Worm (Caenorhabditis elegans): ENCODE measurements around the gene ZK1236.1.

Gene ZK1236.1

DNA sequence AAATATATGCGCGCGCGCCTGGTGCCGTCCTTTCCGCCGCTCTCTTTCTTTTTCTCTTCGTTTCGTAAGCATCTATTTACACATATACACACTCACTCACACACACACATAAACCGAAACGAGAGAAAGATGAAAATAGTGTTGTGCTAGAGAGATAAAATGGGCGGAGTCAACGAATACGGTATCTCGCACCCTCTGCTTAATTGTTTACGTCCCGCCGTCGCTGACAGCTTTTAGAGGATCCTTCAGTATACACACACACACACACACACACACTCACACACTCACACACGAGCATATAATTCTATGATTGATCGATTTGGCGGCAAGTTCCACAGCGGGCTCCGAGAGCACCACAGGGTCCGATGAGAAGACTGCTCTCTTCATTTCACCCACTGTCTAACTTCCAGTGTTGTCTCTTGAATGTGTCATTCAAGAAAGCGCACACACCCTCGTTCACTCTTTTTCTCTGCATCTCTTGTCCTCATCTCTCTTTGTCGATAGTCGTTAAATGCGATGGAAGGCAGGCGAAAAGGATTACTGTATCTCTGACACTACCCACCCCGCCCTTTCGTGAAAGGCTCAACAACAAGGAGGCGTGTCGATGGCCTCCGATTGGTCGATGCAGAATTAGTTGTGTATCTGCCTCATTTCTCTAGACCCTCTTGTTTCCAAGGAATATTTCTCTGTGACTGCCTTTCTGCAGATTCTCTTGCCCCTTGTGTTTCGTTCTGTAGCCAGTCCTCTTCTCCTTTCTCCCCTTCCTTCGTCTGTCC, 11.7 kb upstream of the ZK1236.1 start (continued):
- TF ChIP-seq ama-1 (optimal IDR thresholded peaks at IDR 0.05), result no peak
- no peak for TF ChIP-seq ama-1 (GFP tag; optimal IDR thresholded peaks at IDR 0.05)
- TF ChIP-seq hlh-12 (tag; optimal IDR thresholded peaks at IDR 0.05), result no peak
- TF ChIP-seq T07F8.4 (tag; optimal IDR thresholded peaks at IDR 0.05), result no peak
- peak; percentile 79 for TF ChIP-seq atf-7 (tag; optimal IDR thresholded peaks at IDR 0.05)
- TF ChIP-seq ztf-25 (GFP tag; IDR thresholded peaks at IDR 0.05), result no peak
- no peak for TF ChIP-seq F33H1.4 (GFP tag; IDR thresholded peaks at IDR 0.05)
- peak; percentile 54 for TF ChIP-seq gei-17 (GFP tag; optimal IDR thresholded peaks at IDR 0.05)
- TF ChIP-seq hsf-1 (GFP tag; IDR thresholded peaks at IDR 0.05), result no peak
- peak; percentile 95 for TF ChIP-seq zfh-2 (GFP tag; conservative IDR thresholded peaks at IDR 0.05)
- TF ChIP-seq ceh-40 (GFP tag; IDR thresholded peaks at IDR 0.05), result no peak
- no peak for TF ChIP-seq Y95B8A.8 (GFP tag; IDR thresholded peaks at IDR 0.05)
- TF ChIP-seq F22D6.2 (tag; optimal IDR thresholded peaks at IDR 0.05), result no peak
- 0 out of 2 replicates have a peak, but pooled peaks have one; percentile 29 for TF ChIP-seq madf-6 (GFP tag; IDR thresholded peaks at IDR 0.05)
- no peak for TF ChIP-seq F57A8.1 (GFP tag; optimal IDR thresholded peaks at IDR 0.05)
- no peak for TF ChIP-seq efl-1 (GFP tag; optimal IDR thresholded peaks at IDR 0.05)
- no peak for TF ChIP-seq zim-3 (tag; optimal IDR thresholded peaks at IDR 0.05)
- peak in 1 of 3 experiments; percentile 81 for TF ChIP-seq lin-35 (GFP tag; optimal IDR thresholded peaks at IDR 0.05)

DNA sequence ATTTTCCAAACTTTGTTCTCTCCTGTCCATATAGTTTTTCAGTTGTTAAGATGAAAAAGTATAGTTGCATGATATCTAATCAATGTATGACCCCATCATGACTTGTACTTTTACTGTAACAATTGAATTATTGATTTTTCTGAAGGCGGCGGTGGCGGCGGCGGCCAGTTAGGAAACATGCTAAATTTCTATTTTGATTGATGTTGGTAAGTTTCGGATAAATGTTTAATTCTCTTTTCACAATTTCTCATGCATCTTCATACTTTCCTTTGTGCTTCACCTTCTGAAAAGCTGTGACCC, 11.2 kb upstream of the ZK1236.1 start, which contains the start of gene sor-1:
Gene sor-1, plus strand, starts transcription at position 201 of the 300 bp plus-strand sequence.
- TF ChIP-seq ztf-6 (GFP tag; IDR thresholded peaks at IDR 0.05), result no peak
- TF ChIP-seq lag-1 (GFP tag; IDR thresholded peaks at IDR 0.05), result no peak
- TF ChIP-seq B0035.1 (tag; optimal IDR thresholded peaks at IDR 0.05), result no peak
- TF ChIP-seq B0336.3 (GFP tag; IDR thresholded peaks at IDR 0.05), result no peak
- no peak for TF ChIP-seq fkh-3 (tag; optimal IDR thresholded peaks at IDR 0.05)
- no peak for TF ChIP-seq lin-35 (GFP tag; optimal IDR thresholded peaks at IDR 0.05)
- no peak for TF ChIP-seq repo-1 (tag; optimal IDR thresholded peaks at IDR 0.05)
- no peak for TF ChIP-seq nfya-1 (tag; optimal IDR thresholded peaks at IDR 0.05; ENCODE audit: borderline replicate concordance, insufficient read depth)
- no peak for TF ChIP-seq madf-3 (GFP tag; IDR thresholded peaks at IDR 0.05)
- no peak for TF ChIP-seq zim-3 (tag; optimal IDR thresholded peaks at IDR 0.05)
- no peak for TF ChIP-seq sptf-2 (GFP tag; optimal IDR thresholded peaks at IDR 0.05)

DNA sequence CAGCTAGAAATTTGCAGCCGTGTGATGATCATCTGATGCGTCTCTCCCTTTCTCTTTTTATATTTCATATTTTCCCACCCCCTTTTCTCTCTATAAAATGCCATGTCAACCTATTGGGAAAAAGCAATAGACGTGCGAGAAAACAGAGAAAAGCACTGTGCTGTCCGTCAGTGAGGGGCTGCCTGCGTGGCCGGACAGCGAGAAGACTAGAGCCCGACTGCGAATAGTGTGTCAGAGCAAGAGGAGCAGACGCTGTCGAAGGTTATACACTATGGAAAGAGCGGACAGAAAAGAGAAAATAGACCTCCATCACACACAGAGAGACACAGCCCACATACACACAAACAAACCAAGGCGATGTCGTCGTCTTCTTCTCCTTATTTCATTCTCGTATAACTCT, 4.0 kb upstream of the ZK1236.1 start:
- TF ChIP-seq hmg-1.2 (GFP tag; IDR thresholded peaks at IDR 0.05) (peak; percentile 86), nhr-80 (tag; optimal IDR thresholded peaks at IDR 0.05) (peak; percentile 96), nhr-179 (tag; optimal IDR thresholded peaks at IDR 0.05) (no peak), nfya-2 (GFP tag; IDR thresholded peaks at IDR 0.05) (no peak), F10E7.11 (tag; optimal IDR thresholded peaks at IDR 0.05) (no peak), efl-1 (GFP tag; optimal IDR thresholded peaks at IDR 0.05) (no peak), lin-54 (GFP tag; optimal IDR thresholded peaks at IDR 0.05) (peak; percentile 43), ets-4 (GFP tag; optimal IDR thresholded peaks at IDR 0.05) (peak; percentile 68), T26A5.8 (tag; optimal IDR thresholded peaks at IDR 0.05) (no peak), atf-7 (tag; optimal IDR thresholded peaks at IDR 0.05) (peak; percentile 34), egrh-3 (GFP tag; IDR thresholded peaks at IDR 0.05) (peak; percentile 41), ekl-4 (GFP tag; IDR thresholded peaks at IDR 0.05) (peak; percentile 58; the same call in 1 of the 2 replicates), pbrm-1 (GFP tag; IDR thresholded peaks at IDR 0.05) (0 out of 2 replicates have a peak, but pooled peaks have one; percentile 16), snpc-4 (GFP tag; optimal IDR thresholded peaks at IDR 0.05) (no peak), snpc-4 (tag; optimal IDR thresholded peaks at IDR 0.05) (peak; percentile 22 to 64 (median 59)), attf-3 (GFP tag; conservative IDR thresholded peaks at IDR 0.05) (peak; percentile 47; the same call in 1 of the 2 replicates), sea-2 (GFP tag; IDR thresholded peaks at IDR 0.05) (no peak), F49E8.2 (tag; optimal IDR thresholded peaks at IDR 0.05; ENCODE audit: insufficient read depth) (no peak), let-526 (GFP tag; IDR thresholded peaks at IDR 0.05) (0 out of 2 replicates have a peak, but pooled peaks have one; percentile 40), lir-1 (GFP tag; conservative IDR thresholded peaks at IDR 0.05) (0 out of 2 replicates have a peak, but pooled peaks have one; percentile 9), die-1 (tag; optimal IDR thresholded peaks at IDR 0.05) (peak; percentile 25), Y67H2A.10 (GFP tag; conservative IDR thresholded peaks at IDR 0.05) (no peak)

Measured in whole organism, young adult.